Worm (Caenorhabditis elegans) whole organism, dauer: ENCODE results near the gene clec-263.
"Not testable (repeated sequence)": the region's sequence is repeated elsewhere in the genome, so short reads cannot be mapped to it uniquely, and the experiment has no call there.

Experiments
- unc-62 ChIP-seq: sonication (generic microtip); optimal IDR thresholded peaks from 2 replicates; lab custom pipeline; 2017; ENCODE audit warnings: missing biosample characterization, missing genetic modification reagents, missing genetic modification characterization

Gene clec-263

DNA sequence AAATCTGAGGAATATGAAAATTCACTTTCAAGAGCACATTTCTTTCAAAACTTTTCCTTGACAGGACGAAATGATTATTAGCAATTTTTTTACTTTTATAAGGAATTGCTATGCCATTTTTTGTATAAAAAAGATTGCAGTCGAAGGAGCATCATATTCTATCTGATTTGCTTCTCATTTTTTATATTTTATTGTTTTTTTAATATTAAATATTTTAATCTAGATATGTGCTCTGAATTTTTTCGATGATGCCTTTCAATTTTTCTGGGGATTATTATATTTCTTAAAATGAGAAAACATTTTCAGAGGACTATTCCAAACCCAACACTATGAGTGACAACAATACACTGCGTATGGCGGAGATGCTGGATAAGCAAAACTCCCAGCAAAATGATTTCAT lies 10.4 kb upstream of the clec-263 start, which contains the start of gene F26F2.13:
F26F2.13 (plus strand) TSS at position 301 of the 400 bp plus-strand sequence.
- not testable (repeated sequence) for TF ChIP-seq unc-62 (GFP tag; lab: Kevin White, UChicago)

DNA sequence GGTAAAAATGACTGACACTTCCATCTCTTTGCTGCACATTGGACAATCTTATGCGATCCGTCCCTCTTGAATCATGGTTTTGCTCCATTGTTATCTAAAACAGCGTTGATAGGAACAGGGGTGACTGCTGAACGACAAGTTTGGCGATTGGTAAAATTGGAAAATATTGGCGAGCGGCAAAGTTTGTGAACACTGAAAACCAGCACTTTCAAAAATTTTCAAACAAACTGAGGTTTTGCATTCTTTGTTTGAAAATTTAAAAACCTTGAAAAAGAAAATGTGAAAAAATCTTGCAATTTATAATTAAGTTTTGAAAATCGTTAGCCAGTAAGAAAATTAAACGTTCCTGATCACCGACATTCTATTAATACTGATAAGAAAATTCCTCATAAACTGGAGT lies 8.0 kb upstream of the clec-263 start, which contains the start of gene F26F2.3:
F26F2.3 (minus strand) TSS at position 101 of the 400 bp plus-strand sequence.
- TF ChIP-seq unc-62 (GFP tag; lab: Kevin White, UChicago): no peak

DNA sequence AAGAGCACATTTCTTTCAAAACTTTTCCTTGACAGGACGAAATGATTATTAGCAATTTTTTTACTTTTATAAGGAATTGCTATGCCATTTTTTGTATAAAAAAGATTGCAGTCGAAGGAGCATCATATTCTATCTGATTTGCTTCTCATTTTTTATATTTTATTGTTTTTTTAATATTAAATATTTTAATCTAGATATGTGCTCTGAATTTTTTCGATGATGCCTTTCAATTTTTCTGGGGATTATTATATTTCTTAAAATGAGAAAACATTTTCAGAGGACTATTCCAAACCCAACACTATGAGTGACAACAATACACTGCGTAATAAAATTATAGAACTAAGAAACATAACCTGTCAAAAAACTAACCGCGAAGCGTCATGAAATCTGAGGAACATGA lies 5.4 kb upstream of the clec-263 start, which contains the start of gene F26F2.4:
F26F2.4 (plus strand) TSS at position 301 of the 400 bp plus-strand sequence.
- TF ChIP-seq unc-62 (GFP tag; lab: Kevin White, UChicago): not testable (repeated sequence)

DNA sequence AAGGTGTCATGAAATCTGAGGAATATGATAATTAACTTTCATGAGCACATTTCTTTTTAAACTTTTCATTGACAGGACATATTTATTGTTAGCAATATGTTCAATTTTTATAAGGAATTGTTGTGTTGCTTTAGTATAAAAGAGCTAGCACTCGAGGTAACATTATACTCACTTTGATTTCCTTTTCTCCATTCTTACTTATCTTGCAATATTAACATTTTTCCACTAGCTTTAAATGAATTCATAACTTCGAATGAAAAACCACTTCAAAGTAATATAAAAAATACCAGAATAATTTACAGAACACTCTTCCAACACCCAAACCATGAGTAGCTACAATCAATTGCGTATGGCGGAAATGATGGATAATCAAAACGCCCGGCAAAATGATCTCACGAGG lies 1.0 kb upstream of the clec-263 start, which contains the start of gene F26F2.5:
F26F2.5 (plus strand) TSS at position 301 of the 400 bp plus-strand sequence.
- TF ChIP-seq unc-62 (GFP tag; lab: Kevin White, UChicago): no peak

DNA sequence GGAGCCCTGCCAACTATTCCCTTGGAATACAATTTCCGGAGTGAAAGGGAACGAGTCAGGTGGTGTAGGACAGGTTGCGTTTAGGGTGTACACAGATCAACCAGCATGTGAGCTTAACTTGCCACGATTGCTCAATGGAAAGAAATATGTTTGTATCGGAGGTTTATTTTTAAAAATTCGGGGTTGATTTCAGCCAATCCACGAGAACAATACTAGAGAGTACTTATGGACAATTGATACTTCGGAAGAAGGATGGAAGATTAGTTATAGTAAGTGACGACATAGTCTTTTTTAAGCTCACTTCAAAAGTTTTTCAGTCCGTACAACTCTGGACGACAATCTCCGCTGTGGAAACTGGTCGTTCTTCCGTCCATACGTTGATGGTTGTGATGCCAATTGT lies 458 bp downstream of the clec-263 start:
- no peak for TF ChIP-seq unc-62 (GFP tag; lab: Kevin White, UChicago)

DNA sequence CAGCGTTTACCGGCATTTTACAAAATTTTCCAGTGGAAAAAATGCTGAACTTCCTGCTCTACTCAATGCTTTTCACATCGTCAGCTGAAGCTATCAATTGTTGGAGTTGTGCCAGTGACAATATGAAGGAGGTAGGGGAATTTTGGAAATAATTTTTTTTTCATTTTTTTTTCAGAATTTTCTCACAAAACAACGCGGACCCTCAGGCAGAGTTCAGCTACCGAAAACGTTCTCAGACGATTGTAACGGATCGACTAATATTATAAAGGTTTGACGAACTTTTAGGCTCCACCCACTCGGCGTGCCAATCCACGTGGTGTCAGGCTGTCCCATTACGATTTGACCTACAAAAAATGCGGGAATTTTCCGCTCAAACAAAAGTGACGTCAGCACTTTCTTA lies 5.1 kb downstream of the clec-263 start, which contains the start of gene F26F2.8:
F26F2.8 (plus strand) TSS at position 13 of the 400 bp plus-strand sequence.
- TF ChIP-seq unc-62 (GFP tag; lab: Kevin White, UChicago): no peak

DNA sequence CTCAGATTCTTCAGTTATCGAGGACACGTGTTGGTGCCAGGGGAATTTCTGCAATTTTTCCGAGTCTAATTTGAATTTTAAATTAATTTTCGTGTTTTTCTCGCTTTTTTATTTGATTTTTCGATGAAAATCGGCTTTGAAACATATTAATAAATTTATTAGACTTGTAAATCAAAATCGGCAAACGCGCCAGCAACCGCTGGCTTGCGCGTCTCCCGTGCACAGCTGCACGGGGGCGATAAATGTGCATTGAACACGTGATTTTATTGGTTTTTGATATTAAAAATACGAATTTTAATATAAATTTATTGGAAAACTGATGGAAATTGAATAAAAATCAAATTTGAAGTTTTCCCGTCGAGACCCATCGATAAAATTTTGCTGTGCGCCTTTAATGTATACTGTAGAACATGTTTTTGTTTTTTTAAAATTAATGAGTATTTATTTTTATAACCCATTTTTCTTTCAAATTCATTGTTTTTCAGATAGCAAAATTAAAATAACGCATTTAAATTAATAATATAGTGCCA lies 6.2 kb downstream of the clec-263 start, which contains the start of gene F26F2.7:
F26F2.7 (plus strand) TSS at position 480 of the 530 bp plus-strand sequence.
- no peak for TF ChIP-seq unc-62 (GFP tag; lab: Kevin White, UChicago)

DNA sequence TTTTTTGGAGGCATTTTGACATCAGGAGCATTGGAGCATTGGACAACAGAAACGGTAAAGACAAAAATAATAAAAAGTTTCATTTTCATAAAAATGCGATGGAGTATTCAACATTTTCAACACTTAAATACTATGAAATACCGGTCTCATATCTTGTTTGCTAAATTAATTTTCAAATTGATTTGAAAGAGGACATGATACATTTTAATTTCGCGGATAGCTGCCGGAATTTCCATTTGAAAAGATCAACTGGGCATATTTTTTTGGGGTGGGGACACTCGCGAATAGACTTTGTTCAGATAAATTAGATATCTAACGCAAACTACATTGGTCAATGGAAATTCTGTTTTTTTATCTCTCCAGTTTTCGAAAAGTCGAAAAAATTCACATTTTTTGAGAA lies 20.3 kb downstream of the clec-263 start, which contains the start of gene F26F2.10:
F26F2.10 (minus strand) TSS at position 101 of the 400 bp plus-strand sequence.
- no peak for TF ChIP-seq unc-62 (GFP tag; lab: Kevin White, UChicago)

DNA sequence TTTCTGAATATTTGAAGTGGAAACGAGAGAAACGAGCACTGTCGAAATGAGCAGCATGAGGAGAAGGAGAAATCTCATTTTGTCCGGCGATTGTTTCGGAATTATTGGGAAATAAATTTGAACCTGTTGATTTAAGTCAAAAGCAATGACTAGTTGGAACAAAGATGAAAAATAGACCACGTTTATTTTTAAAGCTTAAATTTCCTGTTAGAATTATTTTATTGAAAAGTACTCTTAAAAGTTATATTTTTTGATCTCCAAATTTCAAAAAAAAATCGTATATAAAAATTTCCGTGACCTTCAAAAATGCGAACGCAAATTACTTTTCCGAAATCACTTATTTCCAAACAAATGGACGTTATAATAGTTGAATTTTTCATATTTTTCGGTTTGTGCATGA lies 21.2 kb downstream of the clec-263 start, which contains the start of gene F26F2.11:
F26F2.11 (minus strand) TSS at position 101 of the 400 bp plus-strand sequence.
- TF ChIP-seq unc-62 (GFP tag; lab: Kevin White, UChicago): no peak

DNA sequence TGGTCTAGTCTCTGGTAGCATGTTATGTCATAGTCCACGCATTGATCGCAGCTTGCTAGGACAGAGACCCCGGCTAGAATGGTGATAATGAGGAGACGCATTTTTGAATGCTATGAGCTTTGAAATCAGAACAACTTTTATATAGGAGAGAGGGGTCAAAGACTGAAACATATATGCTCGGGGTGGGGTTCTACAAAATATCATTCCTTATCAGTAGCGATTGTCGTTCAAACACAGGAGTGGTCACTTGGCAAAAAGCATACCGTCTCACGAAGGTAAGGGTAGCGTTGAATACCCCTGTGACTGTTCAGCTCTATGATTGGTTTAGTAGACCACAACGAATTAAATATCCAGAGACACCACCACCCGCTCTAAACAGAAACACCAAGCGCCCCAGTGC lies 22.7 kb downstream of the clec-263 start, which contains the start of gene F46B3.1:
F46B3.1 (minus strand) TSS at position 101 of the 400 bp plus-strand sequence.
- no peak for TF ChIP-seq unc-62 (GFP tag; lab: Kevin White, UChicago)

DNA sequence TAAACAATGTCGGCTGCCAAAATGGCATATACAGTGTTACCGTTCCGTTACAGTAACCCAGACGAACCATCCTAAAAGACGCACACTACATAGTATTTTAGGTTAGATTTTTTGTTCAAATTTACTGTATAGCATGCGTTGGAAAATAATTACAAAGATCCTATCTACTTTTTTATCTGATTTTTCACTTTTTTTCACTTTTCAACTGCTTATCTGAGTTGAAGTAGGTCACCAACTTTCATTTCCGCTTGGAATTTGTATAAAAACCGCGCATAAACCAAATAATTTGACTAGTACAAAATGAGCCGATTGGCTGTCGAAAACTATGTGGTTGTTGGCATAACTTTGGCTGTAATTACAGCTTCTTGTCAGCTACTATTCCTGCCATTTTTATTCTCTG lies 25.4 kb downstream of the clec-263 start, which contains the start of gene col-163:
col-163 (plus strand) TSS at position 301 of the 400 bp plus-strand sequence.
- TF ChIP-seq unc-62 (GFP tag; lab: Kevin White, UChicago): no peak

DNA sequence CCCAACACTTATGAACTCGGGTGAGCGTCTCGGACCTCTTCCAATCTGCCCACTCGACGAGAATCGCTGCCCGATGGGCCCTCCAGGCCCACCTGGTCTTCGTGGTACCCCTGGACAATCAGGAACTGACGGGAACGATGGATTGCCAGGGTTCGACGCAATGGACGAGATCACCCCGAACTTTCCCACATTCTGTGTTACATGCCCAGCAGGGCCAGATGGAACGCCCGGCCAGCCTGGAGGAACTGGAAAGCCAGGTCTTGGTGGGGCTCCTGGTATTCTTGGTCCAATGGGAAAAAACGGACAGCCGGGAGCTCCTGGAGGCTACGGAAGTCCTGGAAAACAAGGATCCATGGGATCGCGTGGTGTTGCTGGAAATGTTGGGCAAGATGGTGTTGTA lies 26.3 kb downstream of the clec-263 start:
- TF ChIP-seq unc-62 (GFP tag; lab: Kevin White, UChicago): no peak

DNA sequence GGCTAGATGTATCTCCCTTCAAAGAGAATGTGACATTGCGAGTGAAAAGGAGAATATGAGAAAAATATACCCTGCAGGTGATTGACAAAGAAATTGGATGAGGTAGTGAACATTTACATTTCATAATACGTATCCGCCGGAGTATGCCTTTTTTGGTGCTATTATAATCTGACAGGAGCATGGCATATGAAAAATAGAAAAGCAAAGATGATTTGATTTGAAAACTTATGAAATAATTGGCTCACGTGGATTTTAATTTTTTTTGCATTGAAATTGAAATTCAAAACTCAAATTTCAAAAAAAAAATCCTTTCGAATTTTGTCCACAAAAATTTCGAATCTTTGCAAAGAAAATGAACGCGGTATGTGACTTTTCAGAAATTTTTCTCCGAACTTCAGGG lies 28.6 kb downstream of the clec-263 start, which contains the start of gene ttr-11:
ttr-11 (plus strand) TSS at position 301 of the 400 bp plus-strand sequence.
- no peak for TF ChIP-seq unc-62 (GFP tag; lab: Kevin White, UChicago)

DNA sequence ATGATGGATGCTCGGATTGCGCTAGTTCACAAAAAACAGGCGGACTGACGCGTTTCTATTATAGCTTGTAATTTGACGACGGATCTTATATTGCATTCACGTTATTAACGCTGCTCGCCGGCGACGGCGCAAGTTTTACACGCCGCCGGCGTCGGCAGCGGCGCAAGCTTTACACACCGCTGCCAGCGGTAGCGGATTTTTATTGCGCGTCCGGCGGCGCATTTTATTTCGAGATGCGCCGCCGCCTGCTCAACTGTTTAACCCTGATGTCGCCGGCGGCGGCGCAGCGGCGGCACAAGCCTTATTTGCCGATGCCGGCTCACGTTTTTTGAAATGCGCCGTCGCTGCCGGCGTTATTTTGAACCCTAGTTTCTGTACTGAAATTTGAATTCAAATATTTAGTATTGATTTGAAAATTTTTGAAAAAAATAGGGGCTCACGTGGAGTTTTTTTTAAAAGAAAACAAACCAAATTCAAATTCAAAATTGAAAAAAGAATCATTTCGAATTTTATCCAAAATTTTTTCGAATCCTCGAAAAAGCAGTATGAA lies 30.3 kb downstream of the clec-263 start, which contains the start of gene ttr-57:
ttr-57 (plus strand) TSS at position 500 of the 550 bp plus-strand sequence.
- no peak for TF ChIP-seq unc-62 (GFP tag; lab: Kevin White, UChicago)

DNA sequence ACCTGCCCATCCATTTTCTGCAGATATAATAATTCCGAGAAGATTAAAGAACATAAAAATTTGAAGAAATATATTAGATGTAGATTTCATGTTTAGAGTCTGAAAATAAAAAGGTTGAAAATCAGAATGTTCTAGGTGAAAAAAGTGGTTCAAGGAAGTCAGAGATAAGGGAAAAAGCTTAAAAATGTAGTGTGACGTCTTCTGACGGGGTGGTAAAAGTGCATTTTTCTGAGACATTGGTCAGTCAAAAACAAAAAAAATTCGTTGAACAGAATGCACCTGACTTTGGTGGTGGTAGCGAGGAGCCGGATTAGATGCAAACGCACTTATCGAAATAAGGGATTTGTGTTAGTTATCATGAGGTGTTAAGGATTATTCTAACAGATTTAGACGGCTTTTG lies 32.2 kb downstream of the clec-263 start, which contains the start of gene F46B3.23:
F46B3.23 (minus strand) TSS at position 101 of the 400 bp plus-strand sequence.
- no peak for TF ChIP-seq unc-62 (GFP tag; lab: Kevin White, UChicago)

DNA sequence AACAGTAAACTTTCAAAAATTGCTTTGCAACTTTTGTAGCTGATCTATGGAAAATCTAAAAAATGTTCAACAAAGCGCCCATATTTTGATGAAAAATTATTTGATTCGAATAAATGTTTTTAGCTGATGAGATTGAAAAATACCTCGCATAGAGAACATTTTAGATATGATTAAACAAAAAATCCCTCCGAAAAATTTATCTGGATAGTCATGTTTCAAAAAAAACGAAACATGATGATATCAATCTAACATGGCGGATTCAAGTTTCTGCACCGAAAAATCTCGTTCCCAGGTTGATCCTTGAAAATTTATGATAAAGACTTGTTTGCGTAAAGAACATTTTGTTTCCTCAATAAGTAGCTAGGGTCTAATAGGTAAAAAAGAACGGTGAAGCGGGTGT lies 34.3 kb downstream of the clec-263 start, which contains the start of gene ttr-12:
ttr-12 (minus strand) TSS at position 101 of the 400 bp plus-strand sequence.
- no peak for TF ChIP-seq unc-62 (GFP tag; lab: Kevin White, UChicago)
